Worm (Caenorhabditis elegans) whole organism, late embryonic: ENCODE data around the gene dnj-8.

Experiments used
- F13H6.1 ChIP-seq: sonication (generic microtip); optimal IDR thresholded peaks from 2 replicates; lab custom pipeline; 2016; ENCODE audit warnings: missing genetic modification characterization, missing compliant biosample characterization
- ama-1 ChIP-seq: fragments of 150-350 bp; optimal IDR thresholded peaks from 2 replicates; lab custom pipeline; 2014
- elt-2 ChIP-seq: sonication (generic microtip); optimal IDR thresholded peaks from 2 replicates; lab custom pipeline; 2016; ENCODE audit warnings: missing genetic modification reagents, missing genetic modification characterization, missing compliant biosample characterization
- gmeb-2 ChIP-seq: sonication (generic microtip); optimal IDR thresholded peaks from 2 replicates; lab custom pipeline; 2016; ENCODE audit warnings: missing genetic modification characterization, inconsistent platforms, missing compliant biosample characterization
- pha-4 ChIP-seq: fragments of 150-350 bp; optimal IDR thresholded peaks from 2 replicates; lab custom pipeline; 2018; ENCODE audit warnings: missing biosample characterization, missing genetic modification reagents, missing genetic modification characterization
- sdc-2 ChIP-seq: sonication (generic microtip); optimal IDR thresholded peaks from 2 replicates; lab custom pipeline; 2016; ENCODE audit warnings: missing genotype, missing genetic modification characterization, missing compliant biosample characterization

DNA sequence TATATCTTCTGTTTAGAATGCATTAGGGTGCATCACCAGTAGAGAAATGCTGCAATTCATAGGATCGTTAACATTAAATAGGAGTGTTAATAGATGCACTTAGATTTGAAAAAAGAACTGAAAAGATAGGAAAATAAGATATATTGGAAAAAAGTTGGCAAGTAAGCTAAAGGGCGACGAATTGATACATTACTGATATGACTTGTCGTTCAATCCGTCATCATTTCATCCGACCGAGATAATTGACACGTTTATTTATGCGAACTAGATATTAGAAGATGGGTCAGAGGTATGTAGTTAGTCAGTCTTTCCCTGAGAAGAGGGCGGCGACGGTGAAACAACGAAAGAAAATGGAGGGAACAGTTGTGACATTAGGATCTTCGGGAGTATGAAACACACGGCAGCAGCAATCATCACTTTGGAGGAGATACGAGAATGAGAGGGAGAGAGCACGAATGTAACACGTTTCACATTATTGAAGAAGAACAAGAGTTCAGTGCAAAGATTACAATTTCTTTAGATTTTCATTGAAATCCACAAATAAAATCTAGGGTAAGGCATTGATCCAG is 53.0 kb downstream of the dnj-8 start, which contains the start of gene lron-15:
- TF ChIP-seq pha-4 (tag; lab: Kevin White, UChicago): no peak
- no peak for TF ChIP-seq gmeb-2
- TF ChIP-seq elt-2 (tag; lab: Kevin White, UChicago): no peak
- TF ChIP-seq F13H6.1 (tag; lab: Kevin White, UChicago): no peak
- TF ChIP-seq sdc-2 (tag; lab: Kevin White, UChicago): no peak
- no peak for TF ChIP-seq ama-1 (lab: Kevin White, UChicago)
